Worm (Caenorhabditis elegans) whole organism, mixed stage, embryonic: Measurements from ENCODE around the gene kap-1.
A peak's percentile ranks its signal among the peaks of the same experiment; 100 is the strongest.

Experiments used
- M03D4.4 ChIP-seq: sonication (generic microtip); optimal IDR thresholded peaks from 2 replicates; lab custom pipeline; 2017; ENCODE audit warnings: mild to moderate bottlenecking, missing genetic modification characterization, missing compliant biosample characterization
- bed-3 ChIP-seq: fragments of 200-800 bp; sonication (Bioruptor generic); optimal IDR thresholded peaks from 3 replicates; lab custom pipeline; 2018; ENCODE audit warnings: mild to moderate bottlenecking, missing genetic modification characterization, moderate library complexity, missing compliant biosample characterization
- blmp-1 ChIP-seq: fragments of 150-350 bp; optimal IDR thresholded peaks from 2 replicates; lab custom pipeline; 2014; ENCODE audit warnings: missing biosample characterization, missing genetic modification characterization
- ceh-39 ChIP-seq: fragments of 150-350 bp; optimal IDR thresholded peaks from 2 replicates; lab custom pipeline; 2014; ENCODE audit warnings: missing biosample characterization, missing genetic modification characterization
- ceh-43 ChIP-seq: fragments of 200-800 bp; sonication (Bioruptor generic); optimal IDR thresholded peaks from 2 replicates; lab custom pipeline; 2018; ENCODE audit warnings: mild to moderate bottlenecking, missing genetic modification characterization, moderate library complexity, missing compliant biosample characterization
- ceh-83 ChIP-seq: fragments of 200-800 bp; sonication (Bioruptor generic); optimal IDR thresholded peaks from 2 replicates; lab custom pipeline; 2018; ENCODE audit warnings: mild to moderate bottlenecking, missing genetic modification characterization, missing compliant biosample characterization
- ces-1 ChIP-seq: fragments of 150-350 bp; optimal IDR thresholded peaks from 2 replicates; lab custom pipeline; 2014; ENCODE audit warnings: missing biosample characterization, missing genetic modification reagents, missing genetic modification characterization
- cnd-1 ChIP-seq: fragments of 200-800 bp; sonication (Bioruptor generic); optimal IDR thresholded peaks from 2 replicates; lab custom pipeline; 2018; ENCODE audit warnings: mild to moderate bottlenecking, missing genetic modification characterization, missing compliant biosample characterization
- drap-1 ChIP-seq: fragments of 200-800 bp; sonication (Bioruptor generic); optimal IDR thresholded peaks from 3 replicates; lab custom pipeline; 2018; ENCODE audit warnings: mild to moderate bottlenecking, missing genetic modification characterization, missing compliant biosample characterization
- elt-1 ChIP-seq: sonication (generic microtip); optimal IDR thresholded peaks from 2 replicates; lab custom pipeline; 2017; ENCODE audit warnings: missing genetic modification characterization, mild to moderate bottlenecking, missing compliant biosample characterization, antibody characterized with exemption, moderate library complexity, borderline replicate concordance; ENCODE audit not compliant: insufficient read depth
- elt-3 ChIP-seq: fragments of 150-350 bp; optimal IDR thresholded peaks from 2 replicates; lab custom pipeline; 2014; ENCODE audit warnings: missing biosample characterization, missing genetic modification characterization
- flh-1 ChIP-seq: fragments of 200-800 bp; sonication (Bioruptor generic); optimal IDR thresholded peaks from 2 replicates; lab custom pipeline; 2018; ENCODE audit warnings: mild to moderate bottlenecking, missing genetic modification characterization, moderate library complexity, missing compliant biosample characterization
- ham-2 ChIP-seq: fragments of 200-800 bp; sonication (Bioruptor generic); optimal IDR thresholded peaks from 2 replicates; lab custom pipeline; 2018; ENCODE audit warnings: mild to moderate bottlenecking, missing genetic modification characterization, missing compliant biosample characterization
- hlh-1 ChIP-seq: fragments of 150-350 bp; optimal IDR thresholded peaks from 2 replicates; lab custom pipeline; 2014; ENCODE audit warnings: missing biosample characterization, missing genetic modification reagents, missing genetic modification characterization
- lin-13 ChIP-seq: fragments of 150-350 bp; optimal IDR thresholded peaks from 2 replicates; lab custom pipeline; 2014; ENCODE audit warnings: missing biosample characterization, missing genetic modification characterization
- lin-32 ChIP-seq: fragments of 200-800 bp; sonication (Bioruptor generic); optimal IDR thresholded peaks from 2 replicates; lab custom pipeline; 2018; ENCODE audit warnings: mild to moderate bottlenecking, missing genetic modification characterization, missing compliant biosample characterization
- lsy-2 ChIP-seq: fragments of 150-350 bp; optimal IDR thresholded peaks from 2 replicates; lab custom pipeline; 2014; ENCODE audit warnings: missing biosample characterization, missing genetic modification characterization
- mab-5 ChIP-seq: fragments of 150-350 bp; optimal IDR thresholded peaks from 2 replicates; lab custom pipeline; 2014; ENCODE audit warnings: missing biosample characterization, missing genetic modification characterization
- mep-1 ChIP-seq: fragments of 150-350 bp; optimal IDR thresholded peaks from 2 replicates; lab custom pipeline; 2017; ENCODE audit warnings: missing biosample characterization, missing genetic modification reagents, missing genetic modification characterization, inconsistent platforms
- mls-2 ChIP-seq: sonication (generic microtip); optimal IDR thresholded peaks from 2 replicates; lab custom pipeline; 2016; ENCODE audit warnings: mild to moderate bottlenecking, missing genetic modification characterization, moderate library complexity, missing compliant biosample characterization
- nhr-12 ChIP-seq: fragments of 150-350 bp; optimal IDR thresholded peaks from 2 replicates; lab custom pipeline; 2014; ENCODE audit warnings: missing biosample characterization, missing genetic modification characterization
- nhr-2 ChIP-seq: fragments of 150-350 bp; optimal IDR thresholded peaks from 2 replicates; lab custom pipeline; 2014; ENCODE audit warnings: missing biosample characterization, missing genetic modification characterization
- nhr-237 ChIP-seq: fragments of 150-350 bp; optimal IDR thresholded peaks from 2 replicates; lab custom pipeline; 2014; ENCODE audit warnings: missing biosample characterization, missing genetic modification characterization
- nhr-28 ChIP-seq: fragments of 150-350 bp; optimal IDR thresholded peaks from 2 replicates; lab custom pipeline; 2014; ENCODE audit warnings: missing biosample characterization, missing genetic modification characterization
- nhr-76 ChIP-seq: sonication (generic microtip); optimal IDR thresholded peaks from 2 replicates; lab custom pipeline; 2017; ENCODE audit warnings: missing biosample characterization, missing genetic modification characterization
- pha-4 ChIP-seq: fragments of 150-350 bp; optimal IDR thresholded peaks from 2 replicates; lab custom pipeline; 2018; ENCODE audit warnings: missing biosample characterization, missing genetic modification reagents, missing genetic modification characterization
- sem-2 ChIP-seq: fragments of 200-800 bp; sonication (Bioruptor generic); optimal IDR thresholded peaks from 2 replicates; lab custom pipeline; 2018; ENCODE audit warnings: mild to moderate bottlenecking, missing genetic modification characterization, missing compliant biosample characterization
- snpc-4 ChIP-seq: fragments of 150-350 bp; optimal IDR thresholded peaks from 2 replicates; lab custom pipeline; 2014; ENCODE audit warnings: missing biosample characterization, missing genetic modification characterization
- sptf-1 ChIP-seq: sonication (generic microtip); optimal IDR thresholded peaks from 2 replicates; lab custom pipeline; 2017; ENCODE audit warnings: mild to moderate bottlenecking, missing genetic modification characterization, moderate library complexity, missing compliant biosample characterization
- tbx-8 ChIP-seq: fragments of 200-800 bp; sonication (Bioruptor generic); optimal IDR thresholded peaks from 2 replicates; lab custom pipeline; 2018; ENCODE audit warnings: mild to moderate bottlenecking, missing genetic modification characterization, moderate library complexity, missing compliant biosample characterization
- unc-120 ChIP-seq: sonication (generic microtip); optimal IDR thresholded peaks from 2 replicates; lab custom pipeline; 2017; ENCODE audit warnings: missing genetic modification characterization, missing compliant biosample characterization; ENCODE audit not compliant: poor library complexity, severe bottlenecking
- unc-39 ChIP-seq: fragments of 150-350 bp; optimal IDR thresholded peaks from 2 replicates; lab custom pipeline; 2014; ENCODE audit warnings: missing biosample characterization, missing genetic modification characterization
- unc-62 ChIP-seq: fragments of 150-350 bp; optimal IDR thresholded peaks from 2 replicates; lab custom pipeline; 2014; ENCODE audit warnings: missing biosample characterization, missing genetic modification reagents, missing genetic modification characterization
- zip-8 ChIP-seq: fragments of 150-350 bp; optimal IDR thresholded peaks from 2 replicates; lab custom pipeline; 2014; ENCODE audit warnings: missing biosample characterization, missing genetic modification characterization
- ztf-11 ChIP-seq: fragments of 150-350 bp; optimal IDR thresholded peaks from 2 replicates; lab custom pipeline; 2014; ENCODE audit warnings: missing biosample characterization, missing genetic modification characterization

Gene kap-1

ce11 chrIII:7335220-7335619 is 3.4 kb upstream of the kap-1 start, which contains the start of gene F56C9.10:
Gene F56C9.10 (minus strand): TSS chrIII:7335316.
- TF ChIP-seq pha-4 (tag; lab: Kevin White, UChicago) (no peak), unc-62 (GFP tag; lab: Kevin White, UChicago) (peak; percentile 83), lsy-2 (tag; lab: Kevin White, UChicago) (no peak), cnd-1 (tag; lab: Kevin White, UChicago) (peak; percentile 15), mls-2 (tag; lab: Kevin White, UChicago) (peak; percentile 6), nhr-237 (tag; lab: Kevin White, UChicago) (peak; percentile 48), nhr-76 (no peak), ham-2 (GFP tag; lab: Kevin White, UChicago) (peak; percentile 9), unc-120 (tag; lab: Kevin White, UChicago) (peak; percentile 65), nhr-12 (tag; lab: Kevin White, UChicago) (no peak), ceh-39 (tag; lab: Kevin White, UChicago) (no peak), ces-1 (GFP tag; lab: Kevin White, UChicago) (peak; percentile 32), blmp-1 (tag; lab: Kevin White, UChicago) (peak; percentile 66), hlh-1 (tag; lab: Kevin White, UChicago) (peak; percentile 77), mep-1 (tag; lab: Kevin White, UChicago) (peak; percentile 14), elt-1 (tag; lab: Kevin White, UChicago) (no peak), nhr-2 (tag; lab: Kevin White, UChicago) (no peak)

- TF ChIP-seq nhr-237 (tag; lab: Kevin White, UChicago) (peak; percentile 73), nhr-2 (tag; lab: Kevin White, UChicago) (no peak), zip-8 (tag; lab: Kevin White, UChicago) (no peak), snpc-4 (tag; lab: Kevin White, UChicago) (no peak), blmp-1 (tag; lab: Kevin White, UChicago) (no peak), lsy-2 (tag; lab: Kevin White, UChicago) (peak; percentile 95), nhr-28 (tag; lab: Kevin White, UChicago) (no peak), ceh-43 (GFP tag; lab: Kevin White, UChicago) (no peak), ceh-83 (GFP tag; lab: Kevin White, UChicago) (no peak), cnd-1 (tag; lab: Kevin White, UChicago) (no peak), drap-1 (peak; percentile 43), bed-3 (GFP tag; lab: Kevin White, UChicago) (no peak), pha-4 (tag; lab: Kevin White, UChicago) (peak; percentile 43), lin-32 (no peak), sptf-1 (tag; lab: Kevin White, UChicago) (peak; percentile 29), nhr-76 (no peak), elt-1 (tag; lab: Kevin White, UChicago) (no peak), mls-2 (tag; lab: Kevin White, UChicago) (no peak), mab-5 (tag; lab: Kevin White, UChicago) (no peak), hlh-1 (tag; lab: Kevin White, UChicago) (peak; percentile 59), unc-39 (no peak), tbx-8 (GFP tag; lab: Kevin White, UChicago) (no peak), ham-2 (GFP tag; lab: Kevin White, UChicago) (no peak), mep-1 (tag; lab: Kevin White, UChicago) (peak; percentile 84), M03D4.4 (tag; lab: Kevin White, UChicago) (no peak), ztf-11 (tag; lab: Kevin White, UChicago) (no peak), flh-1 (GFP tag; lab: Kevin White, UChicago) (no peak), ces-1 (GFP tag; lab: Kevin White, UChicago) (peak; percentile 45), unc-62 (GFP tag; lab: Kevin White, UChicago) (no peak), ceh-39 (tag; lab: Kevin White, UChicago) (no peak), sem-2 (GFP tag; lab: Kevin White, UChicago) (no peak), elt-3 (tag; lab: Kevin White, UChicago) (no peak), nhr-12 (tag; lab: Kevin White, UChicago) (no peak), lin-13 (tag; lab: Kevin White, UChicago) (peak; percentile 33), unc-120 (tag; lab: Kevin White, UChicago) (peak; percentile 7)
- TF ChIP-seq, all 35 proteins: peak for 10
Measured at ce11 chrIII:7336214-7336613, 2.4 kb upstream of the kap-1 start, which contains the start of gene gsp-2. Gene gsp-2 (plus strand): TSS chrIII:7336587.
